Worm (Caenorhabditis elegans) whole organism, young adult: ENCODE results near the gene C32H11.3.

ENCODE experiments used
- B0336.3 ChIP-seq: fragments of 200-800 bp; sonication (Bioruptor generic); IDR thresholded peaks from 2 replicates; pipeline ENCODE4 v1.3.6; 2022; ENCODE audit warnings: missing genetic modification characterization, missing compliant biosample characterization
- Y56A3A.18 ChIP-seq: fragments of 200-800 bp; sonication (Bioruptor generic); IDR thresholded peaks from 2 replicates; pipeline ENCODE4 v1.3.6; 2022; ENCODE audit warnings: missing genetic modification reagents, missing genetic modification characterization, missing compliant biosample characterization
- akir-1 ChIP-seq: fragments of 200-800 bp; sonication (Bioruptor generic); optimal IDR thresholded peaks from 2 replicates; lab custom pipeline; 2018; ENCODE audit warnings: mild to moderate bottlenecking, missing genetic modification characterization, moderate library complexity, missing compliant biosample characterization
- bed-2 ChIP-seq: fragments of 200-800 bp; sonication (Bioruptor generic); IDR thresholded peaks from 2 replicates; pipeline ENCODE4 v1.3.6; 2022; ENCODE audit warnings: missing genetic modification reagents, missing genetic modification characterization, missing compliant biosample characterization
- dpl-1 ChIP-seq: fragments of 150-350 bp; optimal IDR thresholded peaks from 2 replicates; lab custom pipeline; 2014; ENCODE audit warnings: missing biosample characterization, missing genetic modification reagents, missing genetic modification characterization
- egrh-3 ChIP-seq: fragments of 200-800 bp; sonication (Bioruptor generic); IDR thresholded peaks from 2 replicates; pipeline ENCODE4 v1.3.6; 2022; ENCODE audit warnings: missing genetic modification reagents, missing genetic modification characterization, missing compliant biosample characterization
- ekl-4 ChIP-seq: fragments of 200-800 bp; sonication (Bioruptor generic); IDR thresholded peaks from 2 replicates; pipeline ENCODE4 v1.3.6; 2022; ENCODE audit warnings: missing genetic modification reagents, missing genetic modification characterization, missing compliant biosample characterization
- hrde-1 ChIP-seq: sonication (generic microtip); optimal IDR thresholded peaks from 2 replicates; lab custom pipeline; 2016; ENCODE audit warnings: missing genetic modification characterization, mild to moderate bottlenecking, missing compliant biosample characterization, moderate library complexity, missing genotype, missing genetic modification reagents, borderline replicate concordance
- madf-3 ChIP-seq: fragments of 200-800 bp; sonication (Bioruptor generic); IDR thresholded peaks from 2 replicates; pipeline ENCODE4 v1.3.6; 2022; ENCODE audit warnings: missing genetic modification reagents, missing genetic modification characterization, missing compliant biosample characterization
- mes-4 ChIP-seq: sonication (generic microtip); optimal IDR thresholded peaks from 2 replicates; lab custom pipeline; 2016; ENCODE audit warnings: missing genotype, missing genetic modification characterization, missing compliant biosample characterization
- sea-2 ChIP-seq: fragments of 200-800 bp; sonication (Bioruptor generic); IDR thresholded peaks from 2 replicates; pipeline ENCODE4 v1.3.6; 2022; ENCODE audit warnings: missing genetic modification characterization, missing compliant biosample characterization
- snpc-1.1 ChIP-seq: sonication (generic microtip); optimal IDR thresholded peaks from 2 replicates; lab custom pipeline; 2017; ENCODE audit warnings: missing genetic modification characterization, mild to moderate bottlenecking, missing compliant biosample characterization, antibody characterized with exemption, moderate library complexity, missing genotype, missing genetic modification reagents; ENCODE audit not compliant: insufficient read depth
- snpc-4 ChIP-seq, 5 experiments: fragments of 150-350 bp in 1 of 5; sonication (generic microtip) in 4 of 5; optimal IDR thresholded peaks; 2 replicates each; lab custom pipeline; 2014 to 2018; ENCODE audit warnings: missing genetic modification characterization in 5 of 5, missing biosample characterization in 3 of 5, antibody characterized with exemption in 2 of 5, mild to moderate bottlenecking in 2 of 5, missing compliant biosample characterization in 2 of 5, missing genotype in 2 of 5, moderate library complexity in 2 of 5, missing genetic modification reagents in 1 of 5

ce11 chrIV:12902430-12903110, 15.8 kb upstream of the C32H11.3 start, which contains the start of gene K08D8.2:
- no peak for TF ChIP-seq sea-2 (GFP tag; lab: Robert Waterston, UW)
- no peak for TF ChIP-seq madf-3
- TF ChIP-seq ekl-4 (GFP tag; lab: Robert Waterston, UW): no peak
- TF ChIP-seq snpc-1.1 (tag; lab: Kevin White, UChicago): no peak
- no peak for TF ChIP-seq dpl-1
- no peak for TF ChIP-seq egrh-3 (GFP tag; lab: Robert Waterston, UW)
- no peak for TF ChIP-seq bed-2 (GFP tag; lab: Robert Waterston, UW)
- no peak for TF ChIP-seq snpc-4 (GFP tag; optimal IDR thresholded peaks at IDR 0.05; lab: Kevin White, UChicago)
- no peak for TF ChIP-seq snpc-4 (tag; optimal IDR thresholded peaks at IDR 0.05; lab: Kevin White, UChicago)
- TF ChIP-seq Y56A3A.18 (GFP tag; lab: Robert Waterston, UW): no peak
- TF ChIP-seq akir-1 (GFP tag; lab: Kevin White, UChicago): no peak
- TF ChIP-seq B0336.3 (GFP tag; lab: Robert Waterston, UW): no peak
- TF ChIP-seq mes-4 (tag; lab: Kevin White, UChicago): no peak
- no peak for TF ChIP-seq hrde-1 (tag; lab: Kevin White, UChicago)
